Worm (Caenorhabditis elegans): Measurements from ENCODE around the gene ets-7.

ce11 chrV:7604858-7605257 is 46.3 kb upstream of the ets-7 start, which contains the start of gene clec-213:
- TF ChIP-seq lin-13 (GFP tag; optimal IDR thresholded peaks at IDR 0.05) (no peak), zag-1 (tag; optimal IDR thresholded peaks at IDR 0.05) (no peak), lin-39 (tag; optimal IDR thresholded peaks at IDR 0.05) (no peak), egl-27 (tag; optimal IDR thresholded peaks at IDR 0.05) (no peak), Y55F3AM.14 (GFP tag; optimal IDR thresholded peaks at IDR 0.05) (no peak), snpc-4 (tag; optimal IDR thresholded peaks at IDR 0.05) (no peak), lsy-2 (tag; optimal IDR thresholded peaks at IDR 0.05) (no peak), unc-62 (GFP tag; optimal IDR thresholded peaks at IDR 0.05) (no peak), mab-5 (tag; optimal IDR thresholded peaks at IDR 0.05) (no peak), ceh-82 (tag; optimal IDR thresholded peaks at IDR 0.05) (no peak)
